Worm (Caenorhabditis elegans): ENCODE data around the gene cpin-1.

Gene cpin-1

ce11 chrIV:9485972-9486371 is 35.5 kb downstream of the cpin-1 start, which contains the start of gene sru-2:
TSS of gene sru-2 (plus strand) at chrIV:9486272.
- no peak for TF ChIP-seq pes-1 (GFP tag; IDR thresholded peaks at IDR 0.05)
- no peak for TF ChIP-seq hmg-4 (GFP tag; optimal IDR thresholded peaks at IDR 0.05)
- TF ChIP-seq hnd-1 (tag; optimal IDR thresholded peaks at IDR 0.05) = no peak
- no peak for TF ChIP-seq hmbx-1 (tag; optimal IDR thresholded peaks at IDR 0.05)
- TF ChIP-seq ceh-13 (GFP tag; optimal IDR thresholded peaks at IDR 0.05) = no peak
- TF ChIP-seq scrt-1 (GFP tag; IDR thresholded peaks at IDR 0.05) = no peak
- no peak for TF ChIP-seq ceh-36 (tag; optimal IDR thresholded peaks at IDR 0.05)
- TF ChIP-seq tra-4 (tag; optimal IDR thresholded peaks at IDR 0.05) = no peak
- TF ChIP-seq B0310.2 (tag; optimal IDR thresholded peaks at IDR 0.05) = no peak
- TF ChIP-seq tbx-37 (GFP tag; conservative IDR thresholded peaks at IDR 0.05) = no peak
- TF ChIP-seq flt-1 (GFP tag; IDR thresholded peaks at IDR 0.05) = no peak
- no peak for TF ChIP-seq aly-1 (tag; optimal IDR thresholded peaks at IDR 0.05)
- no peak for TF ChIP-seq ama-1 (optimal IDR thresholded peaks at IDR 0.05)
- TF ChIP-seq F13C5.2 (tag; optimal IDR thresholded peaks at IDR 0.05) = no peak
- TF ChIP-seq ets-7 (tag; optimal IDR thresholded peaks at IDR 0.05) = no peak

- TF ChIP-seq B0310.2 (tag; optimal IDR thresholded peaks at IDR 0.05) (no peak), aly-1 (tag; optimal IDR thresholded peaks at IDR 0.05) (no peak), ama-1 (optimal IDR thresholded peaks at IDR 0.05) (no peak), sea-1 (GFP tag; conservative IDR thresholded peaks at IDR 0.05) (no peak), F13C5.2 (tag; optimal IDR thresholded peaks at IDR 0.05) (no peak), tbx-37 (GFP tag; conservative IDR thresholded peaks at IDR 0.05) (no peak), hnd-1 (tag; optimal IDR thresholded peaks at IDR 0.05) (no peak), tra-4 (tag; optimal IDR thresholded peaks at IDR 0.05) (no peak), hmg-4 (GFP tag; optimal IDR thresholded peaks at IDR 0.05) (no peak), flt-1 (GFP tag; IDR thresholded peaks at IDR 0.05) (no peak), tbx-11 (GFP tag; IDR thresholded peaks at IDR 0.05) (no peak), hmbx-1 (tag; optimal IDR thresholded peaks at IDR 0.05) (no peak)
Measured at ce11 chrIV:9486779-9487178, 36.3 kb downstream of the cpin-1 start.

- no peak for TF ChIP-seq hnd-1 (tag; optimal IDR thresholded peaks at IDR 0.05)
- no peak for TF ChIP-seq scrt-1 (GFP tag; IDR thresholded peaks at IDR 0.05)
- TF ChIP-seq F13C5.2 (tag; optimal IDR thresholded peaks at IDR 0.05) = no peak
- no peak for TF ChIP-seq pes-1 (GFP tag; IDR thresholded peaks at IDR 0.05)
- no peak for TF ChIP-seq ets-7 (tag; optimal IDR thresholded peaks at IDR 0.05)
- TF ChIP-seq flt-1 (GFP tag; IDR thresholded peaks at IDR 0.05) = no peak
- no peak for TF ChIP-seq ceh-13 (GFP tag; optimal IDR thresholded peaks at IDR 0.05)
- no peak for TF ChIP-seq tra-4 (tag; optimal IDR thresholded peaks at IDR 0.05)
- no peak for TF ChIP-seq ama-1 (optimal IDR thresholded peaks at IDR 0.05)
- TF ChIP-seq ceh-36 (tag; optimal IDR thresholded peaks at IDR 0.05) = no peak
- TF ChIP-seq hmbx-1 (tag; optimal IDR thresholded peaks at IDR 0.05) = no peak
- TF ChIP-seq hmg-4 (GFP tag; optimal IDR thresholded peaks at IDR 0.05) = no peak
- TF ChIP-seq aly-1 (tag; optimal IDR thresholded peaks at IDR 0.05) = no peak
Measured at ce11 chrIV:9488315-9488714, 37.8 kb downstream of the cpin-1 start, which contains the start of gene sru-1. TSS of gene sru-1 (plus strand) at chrIV:9488615.

ce11 chrIV:9490320-9490719 is 39.8 kb downstream of the cpin-1 start, which contains the start of gene sru-6:
TSS of gene sru-6 (plus strand) at chrIV:9490620.
- TF ChIP-seq tbx-11 (GFP tag; IDR thresholded peaks at IDR 0.05) (no peak), scrt-1 (GFP tag; IDR thresholded peaks at IDR 0.05) (no peak), hmg-4 (GFP tag; optimal IDR thresholded peaks at IDR 0.05) (no peak), aly-1 (tag; optimal IDR thresholded peaks at IDR 0.05) (no peak), ceh-13 (GFP tag; optimal IDR thresholded peaks at IDR 0.05) (no peak), flt-1 (GFP tag; IDR thresholded peaks at IDR 0.05) (no peak), F13C5.2 (tag; optimal IDR thresholded peaks at IDR 0.05) (no peak), ama-1 (optimal IDR thresholded peaks at IDR 0.05) (no peak), hmbx-1 (tag; optimal IDR thresholded peaks at IDR 0.05) (no peak), sea-1 (GFP tag; conservative IDR thresholded peaks at IDR 0.05) (no peak), tra-4 (tag; optimal IDR thresholded peaks at IDR 0.05) (no peak), hnd-1 (tag; optimal IDR thresholded peaks at IDR 0.05) (no peak), tbx-37 (GFP tag; conservative IDR thresholded peaks at IDR 0.05) (no peak), pes-1 (GFP tag; IDR thresholded peaks at IDR 0.05) (no peak), ceh-36 (tag; optimal IDR thresholded peaks at IDR 0.05) (no peak), B0310.2 (tag; optimal IDR thresholded peaks at IDR 0.05) (no peak), ets-7 (tag; optimal IDR thresholded peaks at IDR 0.05) (no peak)

ce11 chrIV:9496306-9496705 is 45.8 kb downstream of the cpin-1 start, which contains the start of gene sru-3:
TSS of gene sru-3 (plus strand) at chrIV:9496606.
- no peak for TF ChIP-seq aly-1 (tag; optimal IDR thresholded peaks at IDR 0.05)
- no peak for TF ChIP-seq ceh-36 (tag; optimal IDR thresholded peaks at IDR 0.05)
- TF ChIP-seq hnd-1 (tag; optimal IDR thresholded peaks at IDR 0.05) = no peak

- TF ChIP-seq tra-4 (tag; optimal IDR thresholded peaks at IDR 0.05) = no peak
- no peak for TF ChIP-seq ceh-36 (tag; optimal IDR thresholded peaks at IDR 0.05)
- no peak for TF ChIP-seq ceh-13 (GFP tag; optimal IDR thresholded peaks at IDR 0.05)
Measured at ce11 chrIV:9498088-9498487, 47.6 kb downstream of the cpin-1 start, which contains the start of gene sru-4. TSS of gene sru-4 (plus strand) at chrIV:9498388.

ce11 chrIV:9499636-9500035 is 49.2 kb downstream of the cpin-1 start:
- no peak for TF ChIP-seq aly-1 (tag; optimal IDR thresholded peaks at IDR 0.05)
- no peak for TF ChIP-seq F13C5.2 (tag; optimal IDR thresholded peaks at IDR 0.05)
- no peak for TF ChIP-seq tbx-37 (GFP tag; conservative IDR thresholded peaks at IDR 0.05)
- no peak for TF ChIP-seq ceh-13 (GFP tag; optimal IDR thresholded peaks at IDR 0.05)
- TF ChIP-seq pes-1 (GFP tag; IDR thresholded peaks at IDR 0.05) = no peak
- no peak for TF ChIP-seq sea-1 (GFP tag; conservative IDR thresholded peaks at IDR 0.05)
- no peak for TF ChIP-seq ets-7 (tag; optimal IDR thresholded peaks at IDR 0.05)
- no peak for TF ChIP-seq hmg-4 (GFP tag; optimal IDR thresholded peaks at IDR 0.05)
- TF ChIP-seq ceh-36 (tag; optimal IDR thresholded peaks at IDR 0.05) = no peak
- TF ChIP-seq B0310.2 (tag; optimal IDR thresholded peaks at IDR 0.05) = no peak
- no peak for TF ChIP-seq tbx-11 (GFP tag; IDR thresholded peaks at IDR 0.05)

- TF ChIP-seq tbx-37 (GFP tag; conservative IDR thresholded peaks at IDR 0.05) (no peak), ets-7 (tag; optimal IDR thresholded peaks at IDR 0.05) (no peak), hmg-4 (GFP tag; optimal IDR thresholded peaks at IDR 0.05) (no peak), hmbx-1 (tag; optimal IDR thresholded peaks at IDR 0.05) (no peak), tbx-11 (GFP tag; IDR thresholded peaks at IDR 0.05) (no peak), F13C5.2 (tag; optimal IDR thresholded peaks at IDR 0.05) (no peak), ama-1 (optimal IDR thresholded peaks at IDR 0.05) (no peak), scrt-1 (GFP tag; IDR thresholded peaks at IDR 0.05) (no peak)
Measured at ce11 chrIV:9500100-9500499, 49.6 kb downstream of the cpin-1 start, which contains the start of gene ugt-21. TSS of gene ugt-21 (plus strand) at chrIV:9500311.

Data from whole organism, early embryonic.